Worm (Caenorhabditis elegans) whole organism, young adult: ENCODE measurements around the gene spc-2.

Experiments
- B0035.1 ChIP-seq: sonication (generic microtip); optimal IDR thresholded peaks from 2 replicates; lab custom pipeline; 2016; ENCODE audit warnings: missing genetic modification characterization, mild to moderate bottlenecking, missing compliant biosample characterization, missing genotype, missing genetic modification reagents
- F10E7.11 ChIP-seq: sonication (generic microtip); optimal IDR thresholded peaks from 2 replicates; lab custom pipeline; 2017; ENCODE audit warnings: mild to moderate bottlenecking, missing genetic modification characterization, moderate library complexity, missing compliant biosample characterization
- F23B12.7 ChIP-seq: sonication (generic microtip); optimal IDR thresholded peaks from 2 replicates; lab custom pipeline; 2017; ENCODE audit warnings: missing genetic modification characterization, mild to moderate bottlenecking, missing compliant biosample characterization, antibody characterized with exemption, moderate library complexity; ENCODE audit not compliant: insufficient read depth
- F33H1.4 ChIP-seq: fragments of 200-800 bp; sonication (Bioruptor generic); IDR thresholded peaks from 2 replicates; pipeline ENCODE4 v1.3.6; 2022; ENCODE audit warnings: missing genetic modification reagents, missing genetic modification characterization, missing compliant biosample characterization
- F55B11.4 ChIP-seq: sonication (generic microtip); optimal IDR thresholded peaks from 2 replicates; lab custom pipeline; 2016; ENCODE audit warnings: missing compliant biosample characterization, missing genetic modification characterization, borderline replicate concordance; ENCODE audit not compliant: insufficient read depth
- K11D2.4 ChIP-seq: fragments of 200-800 bp; sonication (Bioruptor generic); IDR thresholded peaks from 2 replicates; pipeline ENCODE4 v1.3.6; 2022; ENCODE audit warnings: missing genetic modification reagents, missing genetic modification characterization, missing compliant biosample characterization
- K12H6.12 ChIP-seq: fragments of 200-800 bp; sonication (Bioruptor generic); optimal IDR thresholded peaks from 2 replicates; lab custom pipeline; 2018; ENCODE audit warnings: mild to moderate bottlenecking, missing genetic modification characterization, missing compliant biosample characterization
- T07F8.4 ChIP-seq: sonication (generic microtip); optimal IDR thresholded peaks from 2 replicates; lab custom pipeline; 2016; ENCODE audit warnings: mild to moderate bottlenecking, missing genetic modification characterization, moderate library complexity, missing compliant biosample characterization
- T26A5.8 ChIP-seq: sonication (generic microtip); optimal IDR thresholded peaks from 2 replicates; lab custom pipeline; 2016; ENCODE audit warnings: missing genetic modification characterization, missing compliant biosample characterization
- Y67H2A.10 ChIP-seq: fragments of 200-800 bp; sonication (Bioruptor generic); conservative IDR thresholded peaks from 2 replicates; pipeline ENCODE4 v1.3.6; 2022; ENCODE audit warnings: missing genetic modification reagents, missing genetic modification characterization, missing compliant biosample characterization
- Y79H2A.3 ChIP-seq: fragments of 200-800 bp; sonication (Bioruptor generic); conservative IDR thresholded peaks from 2 replicates; pipeline ENCODE4 v1.3.6; 2022; ENCODE audit warnings: missing genetic modification reagents, missing genetic modification characterization, missing compliant biosample characterization
- Y95B8A.8 ChIP-seq: fragments of 200-800 bp; sonication (Bioruptor generic); IDR thresholded peaks from 2 replicates; pipeline ENCODE4 v1.3.6; 2022; ENCODE audit warnings: missing genetic modification reagents, missing genetic modification characterization, missing compliant biosample characterization
- akir-1 ChIP-seq: fragments of 200-800 bp; sonication (Bioruptor generic); optimal IDR thresholded peaks from 2 replicates; lab custom pipeline; 2018; ENCODE audit warnings: mild to moderate bottlenecking, missing genetic modification characterization, moderate library complexity, missing compliant biosample characterization
- aptf-3 ChIP-seq: fragments of 200-800 bp; sonication (Bioruptor generic); IDR thresholded peaks from 2 replicates; pipeline ENCODE4 v1.3.6; 2022; ENCODE audit warnings: missing genetic modification characterization, missing compliant biosample characterization
- atf-7 ChIP-seq: sonication (generic microtip); optimal IDR thresholded peaks from 2 replicates; lab custom pipeline; 2017; ENCODE audit warnings: mild to moderate bottlenecking, missing genetic modification characterization, missing compliant biosample characterization
- attf-3 ChIP-seq: fragments of 200-800 bp; sonication (Bioruptor generic); conservative IDR thresholded peaks from 2 replicates; pipeline ENCODE4 v1.3.6; 2022; ENCODE audit warnings: missing genetic modification reagents, missing genetic modification characterization, missing compliant biosample characterization
- attf-5 ChIP-seq: fragments of 200-800 bp; sonication (Bioruptor generic); optimal IDR thresholded peaks from 2 replicates; lab custom pipeline; 2018; ENCODE audit warnings: mild to moderate bottlenecking, missing genetic modification characterization, missing compliant biosample characterization
- attf-6 ChIP-seq: fragments of 200-800 bp; sonication (Bioruptor generic); IDR thresholded peaks from 2 replicates; pipeline ENCODE4 v1.3.6; 2022; ENCODE audit warnings: missing genetic modification reagents, missing genetic modification characterization, missing compliant biosample characterization
- bed-2 ChIP-seq: fragments of 200-800 bp; sonication (Bioruptor generic); IDR thresholded peaks from 2 replicates; pipeline ENCODE4 v1.3.6; 2022; ENCODE audit warnings: missing genetic modification reagents, missing genetic modification characterization, missing compliant biosample characterization
- ccch-3 ChIP-seq: fragments of 200-800 bp; sonication (Bioruptor generic); optimal IDR thresholded peaks from 2 replicates; lab custom pipeline; 2018; ENCODE audit warnings: mild to moderate bottlenecking, missing genetic modification characterization, missing compliant biosample characterization
- cebp-2 ChIP-seq: fragments of 200-800 bp; sonication (Bioruptor generic); IDR thresholded peaks from 2 replicates; pipeline ENCODE4 v1.3.6; 2022; ENCODE audit warnings: missing genetic modification characterization, missing compliant biosample characterization
- ceh-27 ChIP-seq: fragments of 200-800 bp; sonication (Bioruptor generic); optimal IDR thresholded peaks from 2 replicates; lab custom pipeline; 2018; ENCODE audit warnings: mild to moderate bottlenecking, missing genetic modification characterization, moderate library complexity, missing compliant biosample characterization
- ceh-91 ChIP-seq: fragments of 200-800 bp; sonication (Bioruptor generic); IDR thresholded peaks from 2 replicates; pipeline ENCODE4 v1.3.6; 2022; ENCODE audit warnings: missing genetic modification reagents, missing genetic modification characterization, missing compliant biosample characterization
- egl-44 ChIP-seq: fragments of 200-800 bp; sonication (Bioruptor generic); IDR thresholded peaks from 2 replicates; pipeline ENCODE4 v1.3.6; 2022; ENCODE audit warnings: missing genetic modification reagents, missing genetic modification characterization, missing compliant biosample characterization
- egrh-3 ChIP-seq: fragments of 200-800 bp; sonication (Bioruptor generic); IDR thresholded peaks from 2 replicates; pipeline ENCODE4 v1.3.6; 2022; ENCODE audit warnings: missing genetic modification reagents, missing genetic modification characterization, missing compliant biosample characterization
- hmg-1.2 ChIP-seq: fragments of 200-800 bp; sonication (Bioruptor generic); IDR thresholded peaks from 2 replicates; pipeline ENCODE4 v1.3.6; 2022; ENCODE audit warnings: missing genetic modification reagents, missing genetic modification characterization, missing compliant biosample characterization
- hmg-20 ChIP-seq: fragments of 200-800 bp; sonication (Bioruptor generic); IDR thresholded peaks from 2 replicates; pipeline ENCODE4 v1.3.6; 2022; ENCODE audit warnings: missing genetic modification reagents, missing genetic modification characterization, missing compliant biosample characterization
- let-526 ChIP-seq: fragments of 200-800 bp; sonication (Bioruptor generic); IDR thresholded peaks from 2 replicates; pipeline ENCODE4 v1.3.6; 2022; ENCODE audit warnings: missing genetic modification reagents, missing genetic modification characterization, missing compliant biosample characterization
- lin-40 ChIP-seq: sonication (generic microtip); optimal IDR thresholded peaks from 2 replicates; lab custom pipeline; 2016; ENCODE audit warnings: missing genetic modification characterization, mild to moderate bottlenecking, missing compliant biosample characterization, missing genotype, missing genetic modification reagents
- lin-54 ChIP-seq: fragments of 200-800 bp; sonication (Bioruptor generic); optimal IDR thresholded peaks from 2 replicates; lab custom pipeline; 2018; ENCODE audit warnings: mild to moderate bottlenecking, missing genetic modification characterization, missing compliant biosample characterization
- lir-1 ChIP-seq: fragments of 200-800 bp; sonication (Bioruptor generic); conservative IDR thresholded peaks from 2 replicates; pipeline ENCODE4 v1.3.6; 2022; ENCODE audit warnings: missing genetic modification reagents, missing genetic modification characterization, missing compliant biosample characterization
- lsl-1 ChIP-seq: fragments of 200-800 bp; sonication (Bioruptor generic); optimal IDR thresholded peaks from 2 replicates; lab custom pipeline; 2018; ENCODE audit warnings: mild to moderate bottlenecking, missing genetic modification characterization, moderate library complexity, missing compliant biosample characterization
- madf-3 ChIP-seq: fragments of 200-800 bp; sonication (Bioruptor generic); IDR thresholded peaks from 2 replicates; pipeline ENCODE4 v1.3.6; 2022; ENCODE audit warnings: missing genetic modification reagents, missing genetic modification characterization, missing compliant biosample characterization
- mcd-1 ChIP-seq: fragments of 200-800 bp; sonication (Bioruptor generic); IDR thresholded peaks from 2 replicates; pipeline ENCODE4 v1.3.6; 2022; ENCODE audit warnings: missing genetic modification reagents, missing genetic modification characterization, missing compliant biosample characterization
- mel-28 ChIP-seq: sonication (generic microtip); optimal IDR thresholded peaks from 2 replicates; lab custom pipeline; 2016; ENCODE audit warnings: borderline replicate concordance, mild to moderate bottlenecking, missing genetic modification characterization, missing compliant biosample characterization
- mxl-1 ChIP-seq: sonication (generic microtip); optimal IDR thresholded peaks from 2 replicates; lab custom pipeline; 2016; ENCODE audit warnings: missing genetic modification characterization, missing compliant biosample characterization
- nfya-1 ChIP-seq: sonication (generic microtip); optimal IDR thresholded peaks from 2 replicates; lab custom pipeline; 2017; ENCODE audit warnings: antibody characterized with exemption, missing compliant biosample characterization, missing genetic modification characterization, borderline replicate concordance; ENCODE audit not compliant: insufficient read depth
- nhr-90 ChIP-seq: sonication (generic microtip); optimal IDR thresholded peaks from 2 replicates; lab custom pipeline; 2016; ENCODE audit warnings: missing genotype, mild to moderate bottlenecking, missing genetic modification characterization, missing compliant biosample characterization
- pbrm-1 ChIP-seq: fragments of 200-800 bp; sonication (Bioruptor generic); IDR thresholded peaks from 2 replicates; pipeline ENCODE4 v1.3.6; 2022; ENCODE audit warnings: missing genetic modification reagents, missing genetic modification characterization, missing compliant biosample characterization
- rcor-1 ChIP-seq: fragments of 200-800 bp; sonication (Bioruptor generic); IDR thresholded peaks from 2 replicates; pipeline ENCODE4 v1.3.6; 2022; ENCODE audit warnings: missing genetic modification reagents, missing genetic modification characterization, missing compliant biosample characterization
- repo-1 ChIP-seq: sonication (generic microtip); optimal IDR thresholded peaks from 2 replicates; lab custom pipeline; 2017; ENCODE audit warnings: mild to moderate bottlenecking, missing genetic modification characterization, missing compliant biosample characterization
- snpc-1.1 ChIP-seq: sonication (generic microtip); optimal IDR thresholded peaks from 2 replicates; lab custom pipeline; 2017; ENCODE audit warnings: missing genetic modification characterization, mild to moderate bottlenecking, missing compliant biosample characterization, antibody characterized with exemption, moderate library complexity, missing genotype, missing genetic modification reagents; ENCODE audit not compliant: insufficient read depth
- unc-130 ChIP-seq: sonication (generic microtip); optimal IDR thresholded peaks from 2 replicates; lab custom pipeline; 2016; ENCODE audit warnings: missing genetic modification reagents, missing genetic modification characterization, missing compliant biosample characterization
- ztf-18 ChIP-seq: sonication (generic microtip); optimal IDR thresholded peaks from 2 replicates; lab custom pipeline; 2016; ENCODE audit warnings: missing genotype, mild to moderate bottlenecking, missing genetic modification characterization, missing compliant biosample characterization
- ztf-22 ChIP-seq: fragments of 200-800 bp; sonication (Bioruptor generic); optimal IDR thresholded peaks from 2 replicates; lab custom pipeline; 2018; ENCODE audit warnings: mild to moderate bottlenecking, missing genetic modification characterization, moderate library complexity, missing compliant biosample characterization
- ztf-25 ChIP-seq: fragments of 200-800 bp; sonication (Bioruptor generic); IDR thresholded peaks from 2 replicates; pipeline ENCODE4 v1.3.6; 2022; ENCODE audit warnings: missing genetic modification reagents, missing genetic modification characterization, missing compliant biosample characterization
- ztf-26 ChIP-seq: sonication (generic microtip); optimal IDR thresholded peaks from 2 replicates; lab custom pipeline; 2017; ENCODE audit warnings: missing genetic modification characterization, missing compliant biosample characterization
- ztf-28 ChIP-seq: fragments of 200-800 bp; sonication (Bioruptor generic); IDR thresholded peaks from 2 replicates; pipeline ENCODE4 v1.3.6; 2022; ENCODE audit warnings: missing genetic modification reagents, missing genetic modification characterization, missing compliant biosample characterization

Gene spc-2

ce11 chrIII:8144574-8145065 lies 37.1 kb upstream of the spc-2 start, which contains the start of the genes C14B9.8 and mrpl-18 (continued):
- TF ChIP-seq K12H6.12 = peak; percentile 35
- no peak for TF ChIP-seq aptf-3
- no peak for TF ChIP-seq egrh-3 (GFP tag; lab: Robert Waterston, UW)
- TF ChIP-seq Y79H2A.3 (GFP tag; lab: Robert Waterston, UW) = no peak
- TF ChIP-seq nfya-1 (tag; lab: Kevin White, UChicago) = no peak
- TF ChIP-seq ceh-91 (GFP tag; lab: Robert Waterston, UW) = no peak
- TF ChIP-seq bed-2 (GFP tag; lab: Robert Waterston, UW) = 0 out of 2 replicates have a peak, but pooled peaks have one; percentile 31
- no peak for TF ChIP-seq ztf-25
- no peak for TF ChIP-seq Y67H2A.10 (GFP tag; lab: Robert Waterston, UW)
- peak; percentile 51; the same call in 1 of the 2 replicates for TF ChIP-seq mcd-1 (GFP tag; lab: Robert Waterston, UW)
- TF ChIP-seq pbrm-1 = no peak
- TF ChIP-seq ztf-26 (tag; lab: Kevin White, UChicago) = no peak
- no peak for TF ChIP-seq mel-28 (tag; lab: Kevin White, UChicago)
- TF ChIP-seq ccch-3 (GFP tag; lab: Kevin White, UChicago) = no peak
- no peak for TF ChIP-seq nhr-90 (tag; lab: Kevin White, UChicago)
- TF ChIP-seq attf-6 (GFP tag; lab: Robert Waterston, UW) = no peak
- peak; percentile 11 for TF ChIP-seq lin-54
- peak; percentile 55 for TF ChIP-seq F33H1.4
- TF ChIP-seq lir-1 (GFP tag; lab: Robert Waterston, UW) = peak; percentile 55
- TF ChIP-seq snpc-1.1 (tag; lab: Kevin White, UChicago) = no peak
- TF ChIP-seq cebp-2 = no peak
- peak; percentile 27 for TF ChIP-seq lsl-1 (GFP tag; lab: Kevin White, UChicago)
- no peak for TF ChIP-seq hmg-1.2
- no peak for TF ChIP-seq atf-7 (tag; lab: Kevin White, UChicago)
- no peak for TF ChIP-seq Y95B8A.8 (GFP tag; lab: Robert Waterston, UW)
- 0 out of 2 replicates have a peak, but pooled peaks have one; percentile 14 for TF ChIP-seq madf-3 (GFP tag; lab: Robert Waterston, UW)
- no peak for TF ChIP-seq T07F8.4 (tag; lab: Kevin White, UChicago)
- TF ChIP-seq F10E7.11 (tag; lab: Kevin White, UChicago) = no peak
- TF ChIP-seq unc-130 (GFP tag; lab: Kevin White, UChicago) = peak; percentile 73
- no peak for TF ChIP-seq ztf-22
- no peak for TF ChIP-seq akir-1 (GFP tag; lab: Kevin White, UChicago)
- no peak for TF ChIP-seq B0035.1 (tag; lab: Kevin White, UChicago)
- no peak; the same call in 1 of the 2 replicates for TF ChIP-seq let-526 (GFP tag; lab: Robert Waterston, UW)
- no peak for TF ChIP-seq ztf-28
- no peak for TF ChIP-seq hmg-20 (GFP tag; lab: Robert Waterston, UW)
- TF ChIP-seq rcor-1 = peak; percentile 51; the same call in 1 of the 2 replicates
- TF ChIP-seq mxl-1 (tag; lab: Kevin White, UChicago) = no peak
- no peak for TF ChIP-seq attf-5
- TF ChIP-seq attf-3 (GFP tag; lab: Robert Waterston, UW) = peak; percentile 49
- TF ChIP-seq ztf-18 (tag; lab: Kevin White, UChicago) = no peak
- TF ChIP-seq F55B11.4 (tag; lab: Kevin White, UChicago) = no peak
- peak; percentile 38 for TF ChIP-seq ceh-27 (GFP tag; lab: Kevin White, UChicago)
- TF ChIP-seq F23B12.7 = peak; percentile 16
- no peak for TF ChIP-seq egl-44 (GFP tag; lab: Robert Waterston, UW)
- TF ChIP-seq repo-1 (tag; lab: Kevin White, UChicago) = no peak
- TF ChIP-seq lin-40 = peak; percentile 27
- 0 out of 2 replicates have a peak, but pooled peaks have one; percentile 18 for TF ChIP-seq K11D2.4 (GFP tag; lab: Robert Waterston, UW)
- TF ChIP-seq T26A5.8 (tag; lab: Kevin White, UChicago) = no peak
